Worm (Caenorhabditis elegans): ENCODE data around the gene nta-1.

DNA sequence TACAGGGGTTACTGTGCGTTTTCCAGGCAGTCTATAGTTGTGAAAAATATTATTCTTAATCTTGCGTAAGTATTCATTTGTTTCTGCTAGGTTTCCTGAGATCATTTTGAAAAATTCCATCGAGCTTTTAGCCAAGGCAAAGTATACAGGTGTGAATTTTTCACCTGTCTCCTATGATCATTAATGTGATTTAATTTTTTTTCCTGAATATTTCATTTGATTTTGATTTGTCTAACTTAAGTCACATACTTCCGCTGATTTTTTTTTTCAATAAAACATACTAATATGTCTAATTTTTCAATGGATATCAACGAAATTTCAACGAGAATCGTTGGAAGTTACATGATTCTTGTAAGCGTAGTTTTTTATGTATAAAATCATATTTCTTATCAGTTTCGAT is 38.3 kb downstream of the nta-1 start, which contains the start of gene srx-108:
- TF ChIP-seq scrt-1 (GFP tag; IDR thresholded peaks at IDR 0.05), result no peak
- no peak for TF ChIP-seq tbx-37 (GFP tag; conservative IDR thresholded peaks at IDR 0.05)
- TF ChIP-seq sea-1 (GFP tag; conservative IDR thresholded peaks at IDR 0.05), result no peak
- TF ChIP-seq hmg-4 (GFP tag; optimal IDR thresholded peaks at IDR 0.05), result no peak
- no peak for TF ChIP-seq flt-1 (GFP tag; IDR thresholded peaks at IDR 0.05)
- TF ChIP-seq ets-7 (tag; optimal IDR thresholded peaks at IDR 0.05), result no peak
- no peak for TF ChIP-seq aly-1 (tag; optimal IDR thresholded peaks at IDR 0.05)
- TF ChIP-seq hnd-1 (tag; optimal IDR thresholded peaks at IDR 0.05), result no peak
- TF ChIP-seq B0310.2 (tag; optimal IDR thresholded peaks at IDR 0.05), result no peak
- TF ChIP-seq ceh-36 (tag; optimal IDR thresholded peaks at IDR 0.05), result no peak

Data from whole organism, early embryonic.